Fruit fly (Drosophila melanogaster): ENCODE measurements around the gene CG14687.

Gene CG14687

dm6 chr3R:10784058-10784499 lies 8.6 kb upstream of the CG14687 start, which contains the start of the genes mRpL37 and Rbp1:
Gene mRpL37, minus strand, starts transcription at chr3R:10784092.
Gene Rbp1, plus strand, starts transcription at chr3R:10784383.
- TF ChIP-seq CTCF (optimal IDR thresholded peaks at IDR 0.05) (no peak), CG8478 (optimal IDR thresholded peaks at IDR 0.05) (no peak)

DNA sequence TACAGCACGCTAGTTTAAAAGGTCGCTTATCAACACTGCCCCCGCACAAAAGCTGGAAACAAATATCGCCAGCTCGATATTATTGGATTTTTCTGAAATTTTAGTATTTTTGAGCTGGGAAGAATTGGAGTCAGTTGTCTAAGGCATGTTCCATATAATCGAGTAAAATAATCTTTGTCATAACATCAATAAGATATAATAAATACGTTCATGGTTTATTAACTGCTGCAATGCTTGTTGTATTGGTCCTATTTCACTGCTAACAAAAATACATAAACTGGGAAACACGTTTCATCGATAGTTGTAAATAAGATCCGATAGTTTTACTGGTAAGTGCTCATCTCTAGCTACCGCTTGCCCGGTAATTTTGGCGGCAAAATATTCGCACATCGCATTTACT lies 4.5 kb upstream of the CG14687 start, which contains the start of the genes Art1 and Mcm5:
Gene Art1 (minus strand): TSS at position 41 of the 400 bp plus-strand sequence.
Gene Mcm5 (plus strand): TSS at position 339 of the 400 bp plus-strand sequence.
- TF ChIP-seq CG8478 (optimal IDR thresholded peaks at IDR 0.05) (no peak), CTCF (optimal IDR thresholded peaks at IDR 0.05) (no peak)

dm6 chr3R:10803855-10804254 lies 11.2 kb downstream of the CG14687 start, which contains the start of gene CG14692:
Gene CG14692, minus strand, starts transcription at chr3R:10803955.
- no peak for TF ChIP-seq CG8478 (optimal IDR thresholded peaks at IDR 0.05)
- TF ChIP-seq CTCF (optimal IDR thresholded peaks at IDR 0.05), result no peak

- TF ChIP-seq CG8478 (optimal IDR thresholded peaks at IDR 0.05), result no peak
- no peak for TF ChIP-seq CTCF (optimal IDR thresholded peaks at IDR 0.05)
Measured at dm6 chr3R:10815032-10815431, 22.3 kb downstream of the CG14687 start, which contains the start of the genes CG14693 and TTLL15. Gene CG14693, minus strand, starts transcription at chr3R:10815047. Gene TTLL15, plus strand, starts transcription at chr3R:10815288.

DNA sequence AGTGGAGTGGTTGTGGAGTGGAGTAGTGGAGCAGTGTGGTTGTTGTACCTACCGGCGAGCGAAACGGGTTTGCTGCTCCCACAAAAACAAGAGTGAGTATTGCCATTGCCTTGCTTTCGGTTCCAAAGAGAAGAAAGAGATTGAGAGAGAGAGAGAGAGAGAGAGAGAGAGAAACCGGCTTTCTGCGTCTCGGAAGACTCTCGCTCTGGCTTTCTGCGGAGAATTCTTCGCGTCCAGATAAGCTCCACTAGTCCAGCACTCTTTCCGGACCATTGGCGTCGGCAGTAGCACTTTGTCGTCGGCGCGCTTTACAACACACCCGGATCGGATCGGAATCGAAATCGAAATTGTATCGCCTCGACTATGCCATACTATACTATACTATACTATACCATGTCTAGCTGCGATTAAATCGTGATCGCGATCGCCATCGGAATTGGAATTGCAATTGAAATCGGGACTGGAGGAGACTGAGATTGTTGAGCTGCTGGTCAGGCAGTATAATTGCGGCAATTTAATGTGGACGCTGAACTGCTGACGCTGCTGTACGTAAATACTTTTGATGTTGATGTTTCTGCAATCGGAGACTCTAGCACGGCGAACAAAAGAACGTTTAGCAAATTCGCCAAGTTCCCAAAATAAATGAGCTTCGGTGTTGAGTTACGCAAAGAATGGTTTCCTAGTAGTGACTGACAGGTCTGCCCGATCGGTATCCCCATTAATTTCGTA lies 34.3 kb downstream of the CG14687 start, which contains the start of gene Cad86C:
Gene Cad86C (plus strand): TSS at position 284 of the 729 bp plus-strand sequence.
- TF ChIP-seq CTCF (optimal IDR thresholded peaks at IDR 0.05), result no peak

DNA sequence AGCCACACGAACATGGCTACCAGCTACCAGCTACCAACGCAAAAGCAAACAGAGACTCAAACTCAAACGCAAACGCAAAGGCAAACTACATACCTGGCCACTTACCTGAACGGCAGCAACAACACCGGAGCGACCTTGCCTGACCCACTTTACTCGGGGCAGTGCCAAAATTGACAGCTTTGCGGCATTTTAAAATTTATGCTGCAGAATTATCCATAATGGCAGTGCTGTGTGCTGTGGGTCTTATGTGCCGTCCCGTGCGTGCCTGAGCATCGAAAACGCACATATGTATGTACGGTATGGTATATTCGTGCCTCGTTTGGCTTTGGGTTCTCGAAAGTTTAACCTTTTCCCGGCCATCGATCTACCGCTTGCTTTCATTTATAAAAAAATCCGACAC lies 36.0 kb downstream of the CG14687 start:
- TF ChIP-seq CG8478 (optimal IDR thresholded peaks at IDR 0.05), result no peak

- TF ChIP-seq CG8478 (optimal IDR thresholded peaks at IDR 0.05) (no peak), CTCF (optimal IDR thresholded peaks at IDR 0.05) (no peak)
Measured at dm6 chr3R:10829746-10830145, 37.0 kb downstream of the CG14687 start.

dm6 chr3R:10832526-10833165 lies 39.9 kb downstream of the CG14687 start:
- TF ChIP-seq CTCF (optimal IDR thresholded peaks at IDR 0.05) (no peak), CG8478 (optimal IDR thresholded peaks at IDR 0.05) (no peak)

dm6 chr3R:10834893-10835292 lies 42.2 kb downstream of the CG14687 start:
- no peak for TF ChIP-seq CG8478 (optimal IDR thresholded peaks at IDR 0.05)
- TF ChIP-seq CTCF (optimal IDR thresholded peaks at IDR 0.05), result no peak

- TF ChIP-seq CTCF (optimal IDR thresholded peaks at IDR 0.05) (no peak), CG8478 (optimal IDR thresholded peaks at IDR 0.05) (no peak)
Measured at dm6 chr3R:10836924-10837323, 44.2 kb downstream of the CG14687 start.

DNA sequence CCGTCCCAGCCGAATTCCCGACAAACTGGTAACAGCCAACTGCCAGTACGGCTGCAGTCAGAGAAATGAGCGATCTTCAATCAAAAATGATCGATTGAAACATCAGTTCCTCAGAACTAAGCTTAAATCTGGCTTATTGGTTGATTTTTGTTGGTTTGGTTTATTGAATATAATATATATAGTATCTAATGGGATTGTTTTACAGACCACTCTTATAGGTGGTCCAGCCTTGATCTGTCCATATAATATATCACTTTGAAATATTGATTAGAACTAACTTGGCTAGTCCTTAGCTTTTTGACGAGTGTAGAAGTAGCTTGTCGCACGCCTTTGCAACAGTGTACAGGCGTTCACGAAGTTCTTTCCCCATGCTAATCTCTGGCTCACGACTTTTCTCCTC lies 49.7 kb downstream of the CG14687 start:
- no peak for TF ChIP-seq CTCF (optimal IDR thresholded peaks at IDR 0.05)

Measured in S2 (cell line).